Fruit fly (Drosophila melanogaster) Kc167 (cell line): ENCODE results near the gene PGRP-LF.

Experiments
- Myc ChIP-seq: fragments of >200 bp; optimal IDR thresholded peaks from 2 replicates; lab custom pipeline; 2017; ENCODE audit warnings: missing external identifiers
- Sin3A ChIP-seq: fragments of >200 bp; optimal IDR thresholded peaks from 2 replicates; lab custom pipeline; 2018; ENCODE audit warnings: missing external identifiers
- h ChIP-seq: fragments of >200 bp; optimal IDR thresholded peaks from 3 replicates; lab custom pipeline; 2018; ENCODE audit warnings: missing external identifiers
- insv ChIP-seq: fragments of >200 bp; optimal IDR thresholded peaks from 3 replicates; lab custom pipeline; 2018; ENCODE audit warnings: missing external identifiers
- psq ChIP-seq: fragments of >200 bp; optimal IDR thresholded peaks from 2 replicates; lab custom pipeline; 2017; ENCODE audit warnings: missing external identifiers
- ttk ChIP-seq: sonication (Bioruptor generic); optimal IDR thresholded peaks from 2 replicates; lab custom pipeline; 2017; ENCODE audit warnings: missing external identifiers

The PGRP-LF gene

dm6 chr3L:9349314-9349733, at the start of gene PGRP-LF:
Gene PGRP-LF (plus strand): TSS chr3L:9349609.
- TF ChIP-seq ttk (no peak), psq (lab: Kevin White, UChicago) (no peak), h (lab: Kevin White, UChicago) (no peak), Sin3A (lab: Kevin White, UChicago) (no peak), Myc (lab: Kevin White, UChicago) (no peak), insv (lab: Kevin White, UChicago) (no peak)

dm6 chr3L:9304393-9304792, 45.0 kb upstream of the PGRP-LF start:
- no peak for TF ChIP-seq h (lab: Kevin White, UChicago)
- no peak for TF ChIP-seq Sin3A (lab: Kevin White, UChicago)
- no peak for TF ChIP-seq ttk
- no peak for TF ChIP-seq psq (lab: Kevin White, UChicago)
- no peak for TF ChIP-seq insv (lab: Kevin White, UChicago)
- no peak for TF ChIP-seq Myc (lab: Kevin White, UChicago)

DNA sequence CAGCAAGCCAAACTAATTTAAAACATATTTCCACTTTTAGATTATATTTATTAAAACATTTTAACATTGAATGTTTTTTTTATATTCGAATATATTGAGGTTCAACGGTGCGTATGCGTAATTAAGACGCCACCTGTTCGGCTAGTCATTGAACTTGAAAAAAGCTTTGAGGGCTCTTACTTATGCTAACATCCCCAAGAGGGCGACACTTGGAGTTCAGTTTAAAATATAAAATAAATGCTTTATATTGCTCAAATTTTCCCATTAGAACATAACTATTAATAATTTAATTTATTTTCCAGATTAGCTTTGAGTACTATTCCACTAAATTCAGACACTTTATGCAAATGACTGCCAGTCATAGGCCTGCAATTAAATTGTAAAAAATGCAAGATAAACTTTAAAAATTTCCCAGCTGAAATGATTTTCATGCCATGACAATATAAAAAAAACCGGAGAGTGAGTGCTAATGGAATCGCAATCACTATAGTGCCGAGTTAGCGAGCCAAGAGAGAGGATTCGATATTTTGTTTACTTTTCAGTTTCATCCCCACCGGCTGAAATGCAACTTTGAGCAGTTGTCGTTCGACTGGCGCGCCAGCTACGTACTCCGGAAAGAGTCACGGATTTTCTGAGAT, 15.5 kb upstream of the PGRP-LF start, which contains the start of gene PGRP-LA:
Gene PGRP-LA (plus strand): TSS at position 588 of the 638 bp plus-strand sequence.
- TF ChIP-seq ttk (no peak), insv (lab: Kevin White, UChicago) (no peak), h (lab: Kevin White, UChicago) (no peak), psq (lab: Kevin White, UChicago) (no peak), Myc (lab: Kevin White, UChicago) (no peak), Sin3A (lab: Kevin White, UChicago) (no peak)

dm6 chr3L:9335711-9336110, 13.7 kb upstream of the PGRP-LF start:
- TF ChIP-seq insv (lab: Kevin White, UChicago) = no peak
- no peak for TF ChIP-seq psq (lab: Kevin White, UChicago)
- no peak for TF ChIP-seq h (lab: Kevin White, UChicago)
- TF ChIP-seq Myc (lab: Kevin White, UChicago) = no peak
- no peak for TF ChIP-seq ttk
- TF ChIP-seq Sin3A (lab: Kevin White, UChicago) = no peak

dm6 chr3L:9337942-9338468, 11.4 kb upstream of the PGRP-LF start:
- TF ChIP-seq h (lab: Kevin White, UChicago) (no peak), Sin3A (lab: Kevin White, UChicago) (no peak), Myc (lab: Kevin White, UChicago) (no peak), insv (lab: Kevin White, UChicago) (no peak), ttk (no peak), psq (lab: Kevin White, UChicago) (no peak)

DNA sequence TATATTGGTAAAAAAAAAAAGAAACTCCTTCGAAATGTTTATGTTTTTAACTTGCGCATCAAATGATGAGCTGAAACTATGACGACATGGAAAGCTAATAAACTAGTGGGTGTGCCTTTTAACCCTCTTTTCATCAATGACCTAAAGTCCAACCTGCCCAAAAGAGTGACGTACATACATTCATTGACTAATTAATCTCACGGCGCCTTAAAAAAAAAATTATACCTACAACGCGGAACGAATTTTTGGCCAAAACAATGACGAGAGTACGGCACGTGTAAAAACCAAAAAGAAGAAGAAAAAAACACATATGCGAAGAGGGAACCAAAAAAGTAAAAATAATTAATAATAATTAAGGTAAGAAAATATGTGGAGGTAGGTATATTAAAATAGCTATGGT, 10.9 kb upstream of the PGRP-LF start, which contains the start of gene PGRP-LC:
Gene PGRP-LC (plus strand): TSS at position 301 of the 400 bp plus-strand sequence.
- TF ChIP-seq ttk (no peak), insv (lab: Kevin White, UChicago) (no peak), Sin3A (lab: Kevin White, UChicago) (no peak), h (lab: Kevin White, UChicago) (no peak), Myc (lab: Kevin White, UChicago) (no peak), psq (lab: Kevin White, UChicago) (no peak)

dm6 chr3L:9339021-9339420, 10.4 kb upstream of the PGRP-LF start:
- no peak for TF ChIP-seq Sin3A (lab: Kevin White, UChicago)
- TF ChIP-seq insv (lab: Kevin White, UChicago) = no peak
- no peak for TF ChIP-seq ttk
- TF ChIP-seq Myc (lab: Kevin White, UChicago) = no peak
- no peak for TF ChIP-seq psq (lab: Kevin White, UChicago)
- TF ChIP-seq h (lab: Kevin White, UChicago) = no peak

dm6 chr3L:9340232-9340631, 9.2 kb upstream of the PGRP-LF start:
- no peak for TF ChIP-seq psq (lab: Kevin White, UChicago)
- TF ChIP-seq Sin3A (lab: Kevin White, UChicago) = no peak
- no peak for TF ChIP-seq h (lab: Kevin White, UChicago)
- no peak for TF ChIP-seq insv (lab: Kevin White, UChicago)
- TF ChIP-seq ttk = no peak
- no peak for TF ChIP-seq Myc (lab: Kevin White, UChicago)

- TF ChIP-seq Myc (lab: Kevin White, UChicago) (no peak), insv (lab: Kevin White, UChicago) (no peak)
These were observed 8.6 kb upstream of the PGRP-LF start for dm6 chr3L:9340839-9341238.

DNA sequence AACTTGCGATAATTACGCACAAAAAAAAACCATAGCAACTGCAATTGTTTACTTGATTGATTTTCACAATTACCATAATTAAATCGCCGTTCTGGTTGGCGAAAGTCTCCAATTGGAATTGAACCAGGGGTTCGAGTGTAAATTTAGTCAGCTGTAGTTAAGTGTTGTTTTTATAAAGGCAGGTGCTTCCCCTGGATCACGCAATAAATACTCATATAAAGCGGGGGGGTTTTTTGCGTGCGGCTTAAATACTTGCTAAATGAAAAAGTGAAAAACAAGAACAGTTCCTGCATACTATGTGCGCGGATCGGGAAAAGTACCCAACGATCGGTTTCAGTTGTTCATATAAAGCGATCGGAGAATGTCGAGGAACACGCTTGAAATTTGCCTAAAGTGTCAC, 5.4 kb upstream of the PGRP-LF start:
- TF ChIP-seq Sin3A (lab: Kevin White, UChicago) = no peak
- no peak for TF ChIP-seq psq (lab: Kevin White, UChicago)
- no peak for TF ChIP-seq insv (lab: Kevin White, UChicago)
- no peak for TF ChIP-seq Myc (lab: Kevin White, UChicago)
- no peak for TF ChIP-seq ttk
- TF ChIP-seq h (lab: Kevin White, UChicago) = no peak

dm6 chr3L:9345157-9345556, 4.3 kb upstream of the PGRP-LF start:
- TF ChIP-seq ttk = no peak
- no peak for TF ChIP-seq insv (lab: Kevin White, UChicago)
- TF ChIP-seq Myc (lab: Kevin White, UChicago) = no peak
- TF ChIP-seq Sin3A (lab: Kevin White, UChicago) = no peak
- TF ChIP-seq psq (lab: Kevin White, UChicago) = no peak
- no peak for TF ChIP-seq h (lab: Kevin White, UChicago)

- TF ChIP-seq Sin3A (lab: Kevin White, UChicago) (no peak), ttk (no peak), h (lab: Kevin White, UChicago) (no peak), insv (lab: Kevin White, UChicago) (no peak), psq (lab: Kevin White, UChicago) (no peak), Myc (lab: Kevin White, UChicago) (no peak)
These were observed 4.3 kb downstream of the PGRP-LF start, which contains the start of gene CG32040 for dm6 chr3L:9353733-9354132. Gene CG32040 (plus strand): TSS chr3L:9354033.
